Worm (Caenorhabditis elegans) whole organism, late embryonic: ENCODE data around the gene hpo-10.

Experiments
- ceh-34 ChIP-seq: sonication (generic microtip); optimal IDR thresholded peaks from 2 replicates; lab custom pipeline; 2016; ENCODE audit warnings: mild to moderate bottlenecking, missing genetic modification characterization, missing compliant biosample characterization
- elt-4 ChIP-seq: sonication (generic microtip); optimal IDR thresholded peaks from 2 replicates; lab custom pipeline; 2016; ENCODE audit warnings: missing genetic modification characterization, missing compliant biosample characterization
- pag-3 ChIP-seq: sonication (generic microtip); optimal IDR thresholded peaks from 2 replicates; lab custom pipeline; 2016; ENCODE audit warnings: missing compliant biosample characterization, missing genetic modification characterization, borderline replicate concordance
- pha-4 ChIP-seq: fragments of 150-350 bp; optimal IDR thresholded peaks from 2 replicates; lab custom pipeline; 2018; ENCODE audit warnings: missing biosample characterization, missing genetic modification reagents, missing genetic modification characterization
- sdc-2 ChIP-seq: sonication (generic microtip); optimal IDR thresholded peaks from 2 replicates; lab custom pipeline; 2016; ENCODE audit warnings: missing genotype, missing genetic modification characterization, missing compliant biosample characterization
- sox-4 ChIP-seq: sonication (generic microtip); optimal IDR thresholded peaks from 2 replicates; lab custom pipeline; 2017; ENCODE audit warnings: mild to moderate bottlenecking, missing genetic modification characterization, inconsistent platforms, missing compliant biosample characterization

- TF ChIP-seq sdc-2 (tag; lab: Kevin White, UChicago) (no peak), elt-4 (tag; lab: Kevin White, UChicago) (no peak), sox-4 (tag; lab: Kevin White, UChicago) (no peak), pag-3 (tag; lab: Kevin White, UChicago) (no peak), ceh-34 (tag; lab: Kevin White, UChicago) (peak; percentile 37), pha-4 (no peak)
Observed at ce11 chrIII:5871760-5872159, 7.5 kb upstream of the hpo-10 start, which contains the start of the genes F01F1.11 and F01F1.3.
